Worm (Caenorhabditis elegans): Measurements from ENCODE around the gene Y54G2A.57.

Y54G2A.57 gene

ce11 chrIV:2928409-2928808, 41.3 kb upstream of the Y54G2A.57 start, which contains the start of gene manf-1 (continued):
- TF ChIP-seq nhr-28 (tag; optimal IDR thresholded peaks at IDR 0.05): peak; percentile 24
- no peak for TF ChIP-seq mxl-2 (GFP tag; conservative IDR thresholded peaks at IDR 0.05)
- TF ChIP-seq nhr-6 (tag; optimal IDR thresholded peaks at IDR 0.05): peak; percentile 10
- no peak for TF ChIP-seq tag-97 (GFP tag; IDR thresholded peaks at IDR 0.05)
- TF ChIP-seq daf-8 (GFP tag; IDR thresholded peaks at IDR 0.05): no peak
- TF ChIP-seq attf-4 (tag; optimal IDR thresholded peaks at IDR 0.05): no peak
- TF ChIP-seq madf-5 (GFP tag; IDR thresholded peaks at IDR 0.05): no peak
- TF ChIP-seq fos-1 (tag; optimal IDR thresholded peaks at IDR 0.05): no peak
- peak; percentile 20 for TF ChIP-seq nhr-11 (tag; optimal IDR thresholded peaks at IDR 0.05)
- TF ChIP-seq pqm-1 (tag; optimal IDR thresholded peaks at IDR 0.05): no peak
- TF ChIP-seq mdl-1 (tag; optimal IDR thresholded peaks at IDR 0.05): no peak
- no peak for TF ChIP-seq dmd-8 (GFP tag; IDR thresholded peaks at IDR 0.05)
- TF ChIP-seq F44E2.7 (GFP tag; IDR thresholded peaks at IDR 0.05): no peak
- TF ChIP-seq nhr-10 (tag; optimal IDR thresholded peaks at IDR 0.05): no peak
- no peak for TF ChIP-seq Y48G9A.11 (GFP tag; IDR thresholded peaks at IDR 0.05)
- peak in 1 of 2 experiments; percentile 47 for TF ChIP-seq hif-1 (tag; optimal IDR thresholded peaks at IDR 0.05)
- no peak for TF ChIP-seq D1046.2 (GFP tag; IDR thresholded peaks at IDR 0.05)
- TF ChIP-seq daf-19 (GFP tag; conservative IDR thresholded peaks at IDR 0.05): no peak
- no peak for TF ChIP-seq nhr-41 (GFP tag; IDR thresholded peaks at IDR 0.05)
- no peak for TF ChIP-seq skn-1 (tag; optimal IDR thresholded peaks at IDR 0.05)
- no peak for TF ChIP-seq snpc-1.2 (GFP tag; IDR thresholded peaks at IDR 0.05)
- TF ChIP-seq T26A8.4 (GFP tag; IDR thresholded peaks at IDR 0.05): 0 out of 2 replicates have a peak, but pooled peaks have one; percentile 18
- TF ChIP-seq T20F7.1 (GFP tag; optimal IDR thresholded peaks at IDR 0.05): no peak
- no peak for TF ChIP-seq dmd-9 (GFP tag; IDR thresholded peaks at IDR 0.05)
- TF ChIP-seq lir-3 (tag; optimal IDR thresholded peaks at IDR 0.05): no peak
- TF ChIP-seq duxl-1 (tag; optimal IDR thresholded peaks at IDR 0.05; ENCODE audit: poor library complexity): no peak
- TF ChIP-seq mes-2 (tag; optimal IDR thresholded peaks at IDR 0.05; ENCODE audit: poor library complexity, severe bottlenecking): peak; percentile 84
- no peak for TF ChIP-seq mxl-3 (GFP tag; optimal IDR thresholded peaks at IDR 0.05)
- TF ChIP-seq ztf-11 (tag; optimal IDR thresholded peaks at IDR 0.05): no peak
- TF ChIP-seq unc-39 (tag; optimal IDR thresholded peaks at IDR 0.05): no peak
- TF ChIP-seq Y5F2A.4 (GFP tag; optimal IDR thresholded peaks at IDR 0.05): no peak
- TF ChIP-seq sdz-12 (GFP tag; optimal IDR thresholded peaks at IDR 0.05): no peak
- TF ChIP-seq hlh-11 (tag; optimal IDR thresholded peaks at IDR 0.05): peak; percentile 58
- TF ChIP-seq unc-130 (GFP tag; optimal IDR thresholded peaks at IDR 0.05): no peak
- no peak for TF ChIP-seq tra-1 (GFP tag; IDR thresholded peaks at IDR 0.05)
- no peak for TF ChIP-seq fkh-10 (GFP tag; optimal IDR thresholded peaks at IDR 0.05)
- peak; percentile 2 for TF ChIP-seq F37D6.2 (tag; optimal IDR thresholded peaks at IDR 0.05)
- TF ChIP-seq lin-1 (GFP tag; IDR thresholded peaks at IDR 0.05): no peak
- no peak for TF ChIP-seq ceh-62 (tag; optimal IDR thresholded peaks at IDR 0.05)
- no peak for TF ChIP-seq ces-1 (GFP tag; optimal IDR thresholded peaks at IDR 0.05)
- peak; percentile 36 for TF ChIP-seq hlh-30 (tag; optimal IDR thresholded peaks at IDR 0.05; ENCODE audit: insufficient read depth)
- TF ChIP-seq zfp-2 (tag; optimal IDR thresholded peaks at IDR 0.05): no peak
- peak; percentile 48 for TF ChIP-seq spr-3 (GFP tag; optimal IDR thresholded peaks at IDR 0.05)
- no peak for TF ChIP-seq lin-15B (tag; optimal IDR thresholded peaks at IDR 0.05)
- peak; percentile 69 for TF ChIP-seq dpl-1 (GFP tag; optimal IDR thresholded peaks at IDR 0.05)
- TF ChIP-seq pha-4 (GFP tag; IDR thresholded peaks at IDR 0.05): no peak
- no peak for TF ChIP-seq pha-4 (tag; optimal IDR thresholded peaks at IDR 0.05)
- TF ChIP-seq ZK337.2 (GFP tag; IDR thresholded peaks at IDR 0.05): no peak
- no peak for TF ChIP-seq ceh-20 (GFP tag; IDR thresholded peaks at IDR 0.05)
- TF ChIP-seq mdt-29 (GFP tag; IDR thresholded peaks at IDR 0.05): no peak
- no peak for TF ChIP-seq F10B5.3 (tag; optimal IDR thresholded peaks at IDR 0.05)
- no peak for TF ChIP-seq set-16 (GFP tag; IDR thresholded peaks at IDR 0.05)
- TF ChIP-seq mep-1 (tag; optimal IDR thresholded peaks at IDR 0.05): peak; percentile 66
